Worm (Caenorhabditis elegans) whole organism, young adult: ENCODE data around the gene arrd-8.

ENCODE experiments used
- F49E8.2 ChIP-seq: sonication (generic microtip); optimal IDR thresholded peaks from 3 replicates; lab custom pipeline; 2017; ENCODE audit warnings: missing genetic modification characterization, mild to moderate bottlenecking, missing compliant biosample characterization, antibody characterized with exemption, moderate library complexity; ENCODE audit not compliant: insufficient read depth
- fkh-3 ChIP-seq: sonication (generic microtip); optimal IDR thresholded peaks from 2 replicates; lab custom pipeline; 2016; ENCODE audit warnings: mild to moderate bottlenecking, missing genetic modification characterization, missing compliant biosample characterization
- nfyb-1 ChIP-seq: fragments of 200-800 bp; sonication (Bioruptor generic); IDR thresholded peaks from 2 replicates; pipeline ENCODE4 v1.3.6; 2022; ENCODE audit warnings: missing genetic modification reagents, missing genetic modification characterization, missing compliant biosample characterization
- nhr-80 ChIP-seq: sonication (generic microtip); optimal IDR thresholded peaks from 2 replicates; lab custom pipeline; 2016; ENCODE audit warnings: missing genetic modification characterization, missing compliant biosample characterization
- zfh-2 ChIP-seq: fragments of 200-800 bp; sonication (Bioruptor generic); conservative IDR thresholded peaks from 2 replicates; pipeline ENCODE4 v1.3.6; 2022; ENCODE audit warnings: missing genetic modification reagents, missing genetic modification characterization, missing compliant biosample characterization

Gene arrd-8

DNA sequence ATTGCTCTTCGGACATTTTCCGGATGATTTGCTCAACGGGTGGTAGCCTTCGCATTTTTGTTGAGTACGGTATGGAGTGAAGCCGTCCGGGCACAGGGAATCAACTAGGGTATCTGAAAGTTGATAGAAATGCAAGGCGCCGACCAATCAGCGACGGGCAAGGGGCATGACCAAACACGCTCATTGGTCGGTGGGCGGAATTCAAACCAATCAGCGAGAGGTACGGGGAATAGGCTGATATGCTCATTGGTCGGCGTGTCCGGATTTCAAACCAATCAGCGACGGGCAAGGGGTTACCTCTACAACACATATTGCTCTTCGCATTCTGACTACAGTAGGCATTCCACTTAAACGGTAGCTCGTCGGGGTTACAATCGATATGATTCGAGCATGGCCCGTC is 44.0 kb downstream of the arrd-8 start:
- TF ChIP-seq nfyb-1 (peak; percentile 81), nhr-80 (tag; lab: Kevin White, UChicago) (no peak)

DNA sequence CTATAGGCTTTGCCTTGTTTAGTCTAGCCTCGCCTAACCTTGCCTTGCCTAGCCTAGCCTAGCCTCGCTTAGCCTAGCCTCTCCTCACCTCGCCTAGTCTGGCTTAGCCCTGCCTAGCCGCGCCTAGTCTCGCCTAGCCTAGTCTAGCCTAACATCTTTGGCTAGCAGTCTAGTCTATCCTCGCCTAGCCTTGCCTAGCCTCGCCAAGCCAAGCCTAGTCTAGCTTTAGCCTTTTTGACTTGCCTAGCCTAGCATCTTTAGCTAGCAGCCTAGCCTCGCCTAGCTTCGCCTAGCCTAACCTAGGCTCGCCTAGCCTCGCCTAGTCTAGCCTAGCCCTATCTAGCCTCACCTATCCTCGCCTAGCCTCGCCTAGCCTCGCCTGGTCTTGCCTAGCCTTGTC is 46.1 kb downstream of the arrd-8 start:
- TF ChIP-seq zfh-2 (peak; percentile 69; the same call in 1 of the 2 replicates), fkh-3 (peak; percentile 22), F49E8.2 (tag; lab: Kevin White, UChicago) (no peak)
- TF ChIP-seq, all 124 proteins: peak for 2
